Fruit fly (Drosophila melanogaster): ENCODE data around the gene B4.

DNA sequence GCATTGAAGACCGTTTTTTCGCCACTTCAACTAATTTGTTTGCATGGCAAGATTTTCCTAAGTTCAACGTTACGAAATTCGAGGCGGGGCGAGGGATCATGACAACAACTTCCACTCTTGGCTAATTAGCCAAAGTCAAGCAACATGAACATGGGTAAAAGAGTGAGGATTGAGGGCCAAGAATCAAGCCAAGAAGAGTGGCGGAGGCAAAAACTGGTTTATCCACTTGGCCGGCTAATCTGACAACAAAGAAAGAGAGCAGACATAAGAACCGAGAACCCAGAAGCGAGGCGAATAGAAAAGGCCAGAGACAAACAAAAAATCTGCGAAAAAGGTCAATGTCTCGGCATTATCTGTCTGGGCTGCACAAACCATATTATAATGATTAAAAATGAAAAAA, 3.6 kb upstream of the B4 start:
- TF ChIP-seq Sox102F (GFP tag; optimal IDR thresholded peaks at IDR 0.05) = no peak
- no peak for TF ChIP-seq Lpt (GFP tag; optimal IDR thresholded peaks at IDR 0.05)
- no peak for TF ChIP-seq Hr39 (GFP tag; optimal IDR thresholded peaks at IDR 0.05)
- no peak for TF ChIP-seq Eip93F (GFP tag; optimal IDR thresholded peaks at IDR 0.05)
- TF ChIP-seq CG8119 (GFP tag; IDR thresholded peaks at IDR 0.05) = no peak
- TF ChIP-seq Eip75B (GFP tag; optimal IDR thresholded peaks at IDR 0.05) = no peak
- peak; percentile 62 for TF ChIP-seq svp (GFP tag)
- TF ChIP-seq CG11762 (GFP tag; optimal IDR thresholded peaks at IDR 0.05; ENCODE audit: insufficient read depth) = no peak
- TF ChIP-seq CG8319 (GFP tag; optimal IDR thresholded peaks at IDR 0.05) = no peak
- TF ChIP-seq CG34406 (GFP tag; optimal IDR thresholded peaks at IDR 0.05) = no peak
- TF ChIP-seq CG9139 (GFP tag; optimal IDR thresholded peaks at IDR 0.05) = no peak
- TF ChIP-seq fd59A (GFP tag; optimal IDR thresholded peaks at IDR 0.05) = no peak
